Worm (Caenorhabditis elegans): ENCODE data around the gene C46E10.8.

The C46E10.8 gene

DNA sequence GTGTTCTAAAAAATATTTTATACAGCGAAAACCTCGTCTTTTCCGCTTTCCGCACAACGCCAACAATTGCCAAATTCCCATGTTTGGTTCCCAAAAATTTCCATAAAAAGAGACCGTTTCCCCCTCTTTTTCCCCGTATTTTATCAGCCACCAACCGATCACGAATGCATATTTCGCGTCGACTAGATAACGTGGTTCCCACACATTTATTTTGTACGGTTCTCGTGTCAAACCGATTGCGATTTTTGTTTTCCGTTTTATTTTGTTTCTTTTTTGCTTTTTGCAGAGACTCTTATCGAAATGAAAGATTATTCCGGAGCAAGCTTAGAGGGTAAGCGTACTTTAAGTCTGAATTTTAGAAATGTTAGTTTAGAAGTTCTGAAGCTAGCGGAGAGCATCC lies 6.9 kb downstream of the C46E10.8 start, which contains the start of gene C46E10.3:
Gene C46E10.3 (plus strand): TSS at position 301 of the 400 bp plus-strand sequence.
- TF ChIP-seq saeg-2 (GFP tag; IDR thresholded peaks at IDR 0.05) (no peak), mep-1 (tag; optimal IDR thresholded peaks at IDR 0.05) (no peak), ceh-20 (GFP tag; IDR thresholded peaks at IDR 0.05) (no peak), set-16 (GFP tag; IDR thresholded peaks at IDR 0.05) (no peak), dmd-8 (GFP tag; IDR thresholded peaks at IDR 0.05) (no peak), unc-62 (GFP tag; optimal IDR thresholded peaks at IDR 0.05 in 1 of 2) (no peak), unc-62 (tag; optimal IDR thresholded peaks at IDR 0.05) (no peak), snpc-4 (tag; optimal IDR thresholded peaks at IDR 0.05) (no peak), ZK337.2 (GFP tag; IDR thresholded peaks at IDR 0.05) (no peak)

DNA sequence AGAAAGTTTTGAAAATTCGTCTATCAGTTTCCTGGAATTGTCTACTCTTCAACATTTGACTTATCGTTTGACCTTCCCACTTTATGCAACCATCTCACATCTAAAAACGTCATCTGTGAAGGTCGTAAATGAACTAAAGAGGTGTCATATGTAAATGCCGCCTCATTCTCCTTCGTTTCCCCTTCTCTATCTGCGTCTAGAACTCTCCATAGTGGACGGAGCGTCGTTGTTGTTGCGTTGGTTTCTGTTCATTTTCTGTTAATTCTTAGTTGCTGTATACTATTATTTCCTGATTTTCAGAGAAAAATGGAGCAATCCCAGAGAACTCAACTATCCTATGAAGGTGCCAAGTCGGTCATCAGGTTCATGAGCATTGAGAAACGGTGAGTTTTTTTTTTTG lies 10.9 kb downstream of the C46E10.8 start, which contains the start of gene fbxc-52:
Gene fbxc-52 (plus strand): TSS at position 301 of the 400 bp plus-strand sequence.
- TF ChIP-seq saeg-2 (GFP tag; IDR thresholded peaks at IDR 0.05) (no peak), madf-9 (GFP tag; conservative IDR thresholded peaks at IDR 0.05) (no peak), lin-15B (tag; optimal IDR thresholded peaks at IDR 0.05) (no peak), pqm-1 (tag; optimal IDR thresholded peaks at IDR 0.05) (no peak), nhr-42 (GFP tag; IDR thresholded peaks at IDR 0.05) (no peak), dmd-9 (GFP tag; IDR thresholded peaks at IDR 0.05) (no peak), F44E2.7 (GFP tag; IDR thresholded peaks at IDR 0.05) (no peak), F26F4.8 (GFP tag; conservative IDR thresholded peaks at IDR 0.05) (no peak), hmg-1.1 (GFP tag; IDR thresholded peaks at IDR 0.05) (no peak), ceh-32 (tag; optimal IDR thresholded peaks at IDR 0.05; ENCODE audit: poor library complexity) (no peak), hif-1 (tag; optimal IDR thresholded peaks at IDR 0.05) (no peak), zfp-2 (tag; optimal IDR thresholded peaks at IDR 0.05) (no peak), nhr-102 (tag; optimal IDR thresholded peaks at IDR 0.05) (no peak), zip-11 (GFP tag; IDR thresholded peaks at IDR 0.05) (no peak)

DNA sequence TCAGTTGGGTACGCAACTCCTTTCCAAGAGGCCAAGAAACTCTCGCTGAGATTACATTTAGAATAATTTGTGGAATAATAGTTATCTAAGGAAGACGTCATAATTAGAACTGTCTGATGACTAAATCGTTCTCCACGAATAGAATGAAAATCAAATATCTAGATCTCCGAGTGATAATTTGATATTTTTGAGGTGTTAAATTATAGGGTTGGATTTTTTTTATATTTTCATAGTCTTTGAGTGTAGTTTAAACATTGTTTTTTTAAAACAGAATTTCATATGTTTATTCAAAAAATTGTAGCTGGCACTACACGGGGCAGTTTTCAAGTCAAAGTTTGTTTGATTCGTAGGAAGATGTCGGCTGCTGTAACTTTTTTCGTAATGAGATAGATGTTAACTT lies 11.4 kb downstream of the C46E10.8 start, which contains the start of gene srh-99:
Gene srh-99 (minus strand): TSS at position 101 of the 400 bp plus-strand sequence.
- no peak for TF ChIP-seq hif-1 (tag; optimal IDR thresholded peaks at IDR 0.05)

- TF ChIP-seq set-16 (GFP tag; IDR thresholded peaks at IDR 0.05) (no peak), zfp-3 (GFP tag; conservative IDR thresholded peaks at IDR 0.05) (no peak), lin-38 (GFP tag; IDR thresholded peaks at IDR 0.05) (no peak), nhr-237 (tag; optimal IDR thresholded peaks at IDR 0.05) (no peak), T20F7.1 (GFP tag; optimal IDR thresholded peaks at IDR 0.05) (no peak), mxl-2 (GFP tag; conservative IDR thresholded peaks at IDR 0.05) (no peak), dve-1 (tag; optimal IDR thresholded peaks at IDR 0.05; ENCODE audit: insufficient read depth) (no peak), ctbp-1 (GFP tag; IDR thresholded peaks at IDR 0.05) (no peak), skn-1 (tag; optimal IDR thresholded peaks at IDR 0.05) (no peak), Y5F2A.4 (GFP tag; optimal IDR thresholded peaks at IDR 0.05) (no peak), lim-7 (GFP tag; IDR thresholded peaks at IDR 0.05) (no peak), lir-3 (tag; optimal IDR thresholded peaks at IDR 0.05) (no peak), dmd-9 (GFP tag; IDR thresholded peaks at IDR 0.05) (no peak)
Observed at ce11 chrII:3714595-3714994, 13.3 kb downstream of the C46E10.8 start, which contains the start of gene srh-100. Gene srh-100 (minus strand): TSS chrII:3714695.

DNA sequence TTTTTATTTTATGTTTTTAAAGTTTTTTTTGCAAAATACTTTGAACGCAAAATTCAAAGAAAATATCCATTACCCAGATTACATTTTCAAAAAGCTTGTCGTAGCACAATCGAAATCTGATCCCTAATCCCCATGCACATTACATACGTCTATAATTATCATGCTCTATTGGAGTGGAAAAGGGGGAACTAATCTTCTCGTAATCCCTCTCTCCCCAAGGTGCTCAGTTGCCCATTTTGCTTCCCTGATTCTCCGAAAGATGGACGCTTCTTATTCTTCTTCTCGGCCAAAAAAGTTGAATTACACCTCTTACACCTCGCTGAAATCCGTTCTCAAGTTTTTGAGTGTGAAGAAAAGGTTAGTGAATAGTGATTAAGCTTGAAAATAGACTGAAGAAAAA lies 16.8 kb downstream of the C46E10.8 start, which contains the start of gene fbxc-53:
Gene fbxc-53 (plus strand): TSS at position 245 of the 400 bp plus-strand sequence.
- no peak for TF ChIP-seq aha-1 (tag)
- no peak for TF ChIP-seq Y5F2A.4 (GFP tag; optimal IDR thresholded peaks at IDR 0.05)
- no peak for TF ChIP-seq lsy-2 (tag; optimal IDR thresholded peaks at IDR 0.05)
- no peak for TF ChIP-seq mxl-2 (GFP tag; conservative IDR thresholded peaks at IDR 0.05)
- no peak for TF ChIP-seq Y48G9A.11 (GFP tag; IDR thresholded peaks at IDR 0.05)
- TF ChIP-seq unc-39 (tag; optimal IDR thresholded peaks at IDR 0.05) = no peak
- TF ChIP-seq dpl-1 (GFP tag; optimal IDR thresholded peaks at IDR 0.05) = no peak
- TF ChIP-seq attf-4 (tag; optimal IDR thresholded peaks at IDR 0.05) = no peak
- TF ChIP-seq pqm-1 (tag; optimal IDR thresholded peaks at IDR 0.05) = no peak
- TF ChIP-seq saeg-2 (GFP tag; IDR thresholded peaks at IDR 0.05) = no peak
- no peak for TF ChIP-seq lin-13 (GFP tag; optimal IDR thresholded peaks at IDR 0.05)
- TF ChIP-seq daf-19 (GFP tag; conservative IDR thresholded peaks at IDR 0.05) = no peak
- no peak for TF ChIP-seq cey-2 (tag; optimal IDR thresholded peaks at IDR 0.05; ENCODE audit: borderline replicate concordance, insufficient read depth)
- no peak for TF ChIP-seq lin-39 (tag; optimal IDR thresholded peaks at IDR 0.05)
- TF ChIP-seq nhr-77 (tag; optimal IDR thresholded peaks at IDR 0.05) = no peak

Data from whole organism, L4 larva.